Worm (Caenorhabditis elegans) whole organism, L4 larva: ENCODE data around the gene let-2.

Experiments
- ama-1 ChIP-seq: fragments of 150-350 bp; optimal IDR thresholded peaks from 2 replicates; lab custom pipeline; 2014; ENCODE audit warnings: inconsistent platforms, mixed read lengths
- hmg-1.1 ChIP-seq: fragments of 200-800 bp; sonication (Bioruptor generic); IDR thresholded peaks from 2 replicates; pipeline ENCODE4 v1.3.6; 2022; ENCODE audit warnings: missing genetic modification reagents, missing genetic modification characterization, missing compliant biosample characterization
- nhr-25 ChIP-seq: sonication (generic microtip); optimal IDR thresholded peaks from 2 replicates; lab custom pipeline; 2017; ENCODE audit warnings: missing genetic modification characterization, mild to moderate bottlenecking, missing compliant biosample characterization, antibody characterized with exemption, moderate library complexity, borderline replicate concordance; ENCODE audit not compliant: insufficient read depth
- pha-4 ChIP-seq, 2 experiments: fragments of 150-350 bp in 1 of 2; fragments of 200-800 bp in 1 of 2; sonication (Bioruptor generic) in 1 of 2; IDR thresholded peaks in 1 of 2; optimal IDR thresholded peaks in 1 of 2; 2 replicates each; pipeline versions ENCODE4 v1.3.6 to Lab custom; 2014 to 2022; ENCODE audit warnings: missing genetic modification characterization in 2 of 2, missing genetic modification reagents in 2 of 2, missing biosample characterization in 1 of 2, missing compliant biosample characterization in 1 of 2
- pqm-1 ChIP-seq: sonication (generic microtip); optimal IDR thresholded peaks from 2 replicates; lab custom pipeline; 2017; ENCODE audit warnings: missing biosample characterization, missing genetic modification characterization
- unc-62 ChIP-seq, 3 experiments: fragments of 150-350 bp in 1 of 3; sonication (generic microtip); optimal IDR thresholded peaks in 2 of 3; peaks in 1 of 3; 1 replicate in 1 of 3; 2 replicates in 2 of 3; lab custom pipeline; 2014 to 2017; ENCODE audit warnings: missing biosample characterization in 3 of 3, missing genetic modification characterization in 3 of 3, missing genetic modification reagents in 3 of 3, missing genotype in 1 of 3

ce11 chrX:16356341-16356740 is 32.8 kb downstream of the let-2 start:
- no peak for TF ChIP-seq pha-4 (GFP tag; IDR thresholded peaks at IDR 0.05; lab: Robert Waterston, UW)
- no peak for TF ChIP-seq pha-4 (tag; optimal IDR thresholded peaks at IDR 0.05; lab: Kevin White, UChicago)
- no peak for TF ChIP-seq hmg-1.1 (GFP tag; lab: Robert Waterston, UW)
- TF ChIP-seq unc-62 (GFP tag; optimal IDR thresholded peaks at IDR 0.05 in 1 of 2; lab: Kevin White, UChicago) = no peak
- no peak for TF ChIP-seq unc-62 (tag; optimal IDR thresholded peaks at IDR 0.05; lab: Kevin White, UChicago)
- no peak for TF ChIP-seq nhr-25 (tag; lab: Kevin White, UChicago)
- TF ChIP-seq pqm-1 = no peak
- TF ChIP-seq ama-1 (lab: Kevin White, UChicago) = no peak
